Worm (Caenorhabditis elegans) whole organism, L3 larva: ENCODE data around the gene sax-2.

Experiments used
- aly-2 ChIP-seq: fragments of 150-350 bp; optimal IDR thresholded peaks from 2 replicates; lab custom pipeline; 2014; ENCODE audit warnings: missing biosample characterization, missing genetic modification characterization
- ceh-82 ChIP-seq: fragments of 150-350 bp; optimal IDR thresholded peaks from 2 replicates; lab custom pipeline; 2014; ENCODE audit warnings: missing biosample characterization, missing genetic modification characterization
- egl-27 ChIP-seq: sonication (generic microtip); optimal IDR thresholded peaks from 4 replicates; lab custom pipeline; 2017; ENCODE audit warnings: missing biosample characterization, missing genetic modification reagents, missing genetic modification characterization
- elt-3 ChIP-seq, 3 experiments: fragments of 150-350 bp in 1 of 3; sonication (generic microtip) in 2 of 3; optimal IDR thresholded peaks; 2 replicates in 2 of 3; 4 replicates in 1 of 3; lab custom pipeline; 2014 to 2017; ENCODE audit warnings: missing biosample characterization in 3 of 3, missing genetic modification characterization in 3 of 3
- fkh-10 ChIP-seq: sonication (generic microtip); optimal IDR thresholded peaks from 2 replicates; lab custom pipeline; 2017; ENCODE audit warnings: missing biosample characterization, missing genetic modification reagents, missing genetic modification characterization
- nhr-12 ChIP-seq: fragments of 150-350 bp; optimal IDR thresholded peaks from 2 replicates; lab custom pipeline; 2014; ENCODE audit warnings: missing biosample characterization, missing genetic modification characterization
- nhr-67 ChIP-seq: fragments of 150-350 bp; optimal IDR thresholded peaks from 2 replicates; lab custom pipeline; 2014; ENCODE audit warnings: missing biosample characterization, missing genetic modification characterization
- nhr-76 ChIP-seq: fragments of 150-350 bp; sonication (generic microtip); optimal IDR thresholded peaks from 5 replicates; lab custom pipeline; 2014; ENCODE audit warnings: missing biosample characterization, missing genetic modification characterization
- pha-4 ChIP-seq: fragments of 150-350 bp; optimal IDR thresholded peaks from 2 replicates; lab custom pipeline; 2014; ENCODE audit warnings: missing biosample characterization, missing genetic modification reagents, missing genetic modification characterization
- pqm-1 ChIP-seq: fragments of 150-350 bp; optimal IDR thresholded peaks from 2 replicates; lab custom pipeline; 2017; ENCODE audit warnings: missing biosample characterization, missing genetic modification characterization, inconsistent platforms
- sea-2 ChIP-seq: fragments of 150-350 bp; sonication (generic microtip); optimal IDR thresholded peaks from 4 replicates; lab custom pipeline; 2014; ENCODE audit warnings: missing biosample characterization, missing genetic modification reagents, missing genetic modification characterization
- snpc-4 ChIP-seq: fragments of 150-350 bp; optimal IDR thresholded peaks from 2 replicates; lab custom pipeline; 2014; ENCODE audit warnings: missing biosample characterization, missing genetic modification characterization
- ztf-11 ChIP-seq: fragments of 150-350 bp; optimal IDR thresholded peaks from 2 replicates; lab custom pipeline; 2014; ENCODE audit warnings: missing biosample characterization, missing genetic modification characterization

DNA sequence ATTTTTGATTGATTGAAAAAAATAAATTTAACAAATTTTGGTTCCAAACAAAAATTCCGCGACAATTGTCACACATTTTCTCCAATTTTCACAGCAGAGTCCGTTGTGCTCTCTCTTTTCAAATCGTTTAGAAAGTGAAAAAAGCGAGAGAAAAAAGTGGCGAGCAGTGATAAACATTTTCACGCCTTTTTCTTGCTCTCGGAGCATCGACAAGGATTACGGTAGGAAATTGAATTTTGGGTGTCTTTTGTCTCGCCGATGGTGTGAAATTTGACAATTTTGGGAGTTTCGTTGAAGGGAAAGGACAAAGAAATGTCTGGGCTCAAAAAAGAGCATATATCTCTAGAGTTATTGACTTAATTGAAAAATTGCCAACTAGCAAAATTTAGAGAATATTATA lies 25.0 kb downstream of the sax-2 start:
- TF ChIP-seq fkh-10 (GFP tag; lab: Kevin White, UChicago) (no peak), elt-3 (tag; optimal IDR thresholded peaks at IDR 0.05; lab: Kevin White, UChicago) (no peak), pqm-1 (tag; lab: Kevin White, UChicago) (no peak), sea-2 (GFP tag; lab: Kevin White, UChicago) (no peak), aly-2 (tag; lab: Kevin White, UChicago) (no peak), nhr-67 (tag; lab: Kevin White, UChicago) (no peak), egl-27 (tag; lab: Kevin White, UChicago) (no peak), pha-4 (no peak), ztf-11 (tag; lab: Kevin White, UChicago) (no peak), snpc-4 (tag; lab: Kevin White, UChicago) (no peak), nhr-12 (no peak), nhr-76 (no peak), ceh-82 (tag; lab: Kevin White, UChicago) (no peak)
